Worm (Caenorhabditis elegans): ENCODE measurements around the gene atg-7.
A peak's percentile ranks its signal among the peaks of the same experiment; 100 is the strongest.

Gene atg-7

ce11 chrIV:11082153-11082552 is 1.3 kb upstream of the atg-7 start, which contains the start of gene let-70:
Gene let-70 (minus strand): TSS chrIV:11082253.
- TF ChIP-seq nhr-77 (tag; optimal IDR thresholded peaks at IDR 0.05) (no peak), fkh-10 (GFP tag; optimal IDR thresholded peaks at IDR 0.05) (no peak), elt-3 (tag; optimal IDR thresholded peaks at IDR 0.05) (no peak), ztf-11 (tag; optimal IDR thresholded peaks at IDR 0.05) (no peak), egl-27 (tag; optimal IDR thresholded peaks at IDR 0.05) (no peak), mdl-1 (tag; optimal IDR thresholded peaks at IDR 0.05) (no peak), nhr-237 (tag; optimal IDR thresholded peaks at IDR 0.05) (no peak), eor-1 (tag; optimal IDR thresholded peaks at IDR 0.05) (no peak), ceh-16 (tag; optimal IDR thresholded peaks at IDR 0.05) (no peak), ztf-4 (tag; optimal IDR thresholded peaks at IDR 0.05) (no peak), skn-1 (tag; optimal IDR thresholded peaks at IDR 0.05) (no peak), elt-1 (tag; optimal IDR thresholded peaks at IDR 0.05) (no peak), hmg-11 (tag; optimal IDR thresholded peaks at IDR 0.05) (no peak), elt-2 (tag; optimal IDR thresholded peaks at IDR 0.05) (no peak), lin-15B (tag; optimal IDR thresholded peaks at IDR 0.05) (no peak), nhr-76 (tag; optimal IDR thresholded peaks at IDR 0.05) (no peak), ZK546.5 (tag; optimal IDR thresholded peaks at IDR 0.05) (no peak), fkh-2 (tag; optimal IDR thresholded peaks at IDR 0.05) (no peak)

ce11 chrIV:11078482-11078881 is 2.4 kb downstream of the atg-7 start, which contains the start of gene Y5F2A.4:
Gene Y5F2A.4 (minus strand): TSS chrIV:11078582.
- TF ChIP-seq nhr-28 (tag; optimal IDR thresholded peaks at IDR 0.05) (no peak), ceh-82 (tag; optimal IDR thresholded peaks at IDR 0.05) (no peak), ztf-11 (tag; optimal IDR thresholded peaks at IDR 0.05) (no peak), snpc-4 (tag; optimal IDR thresholded peaks at IDR 0.05) (no peak), lin-39 (tag; optimal IDR thresholded peaks at IDR 0.05) (no peak), ztf-4 (tag; optimal IDR thresholded peaks at IDR 0.05) (no peak), aly-2 (tag; optimal IDR thresholded peaks at IDR 0.05) (no peak), nhr-11 (tag; optimal IDR thresholded peaks at IDR 0.05) (no peak), hmg-11 (tag; optimal IDR thresholded peaks at IDR 0.05) (no peak), ceh-9 (tag; optimal IDR thresholded peaks at IDR 0.05) (no peak), nhr-237 (tag; optimal IDR thresholded peaks at IDR 0.05) (no peak), lin-15B (tag; optimal IDR thresholded peaks at IDR 0.05) (no peak), tbx-2 (tag; optimal IDR thresholded peaks at IDR 0.05) (no peak), ceh-16 (tag; optimal IDR thresholded peaks at IDR 0.05) (no peak)

ce11 chrIV:11070895-11071294 is 10.0 kb downstream of the atg-7 start:
- TF ChIP-seq nhr-43 (tag; optimal IDR thresholded peaks at IDR 0.05; ENCODE audit: poor library complexity, severe bottlenecking) (peak; percentile 49), nhr-237 (tag; optimal IDR thresholded peaks at IDR 0.05) (peak; percentile 91)

ce11 chrIV:11068314-11068713 is 12.5 kb downstream of the atg-7 start:
- TF ChIP-seq nhr-11 (tag; optimal IDR thresholded peaks at IDR 0.05) (peak; percentile 68), egl-5 (tag; optimal IDR thresholded peaks at IDR 0.05) (peak; percentile 40), unc-62 (GFP tag; optimal IDR thresholded peaks at IDR 0.05) (peak; percentile 83), nhr-25 (tag; optimal IDR thresholded peaks at IDR 0.05) (no peak), nfya-1 (tag; optimal IDR thresholded peaks at IDR 0.05; ENCODE audit: insufficient read depth) (peak; percentile 47), nhr-67 (tag; optimal IDR thresholded peaks at IDR 0.05) (no peak)

DNA sequence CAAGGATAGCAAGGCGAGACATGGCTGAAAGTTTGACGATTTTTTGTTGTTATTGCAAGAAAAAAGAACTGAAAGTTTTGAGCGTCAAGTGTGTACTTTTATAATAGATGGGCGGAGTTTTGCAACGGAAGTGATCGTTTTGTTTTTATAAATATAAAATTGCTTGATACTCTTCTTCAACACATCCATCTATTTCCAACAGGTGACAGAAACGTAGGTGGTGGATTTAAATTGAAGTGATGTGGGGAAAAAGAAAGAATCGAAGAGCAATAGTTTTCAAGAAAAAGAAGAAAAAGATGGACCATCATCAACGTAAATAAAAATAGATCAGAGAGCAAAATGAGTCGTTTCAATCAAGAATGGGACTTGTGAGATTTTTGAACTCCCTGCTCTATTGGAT is 13.9 kb downstream of the atg-7 start, which contains the start of gene ttr-17:
Gene ttr-17, minus strand, starts transcription at position 24 of the 400 bp plus-strand sequence.
- TF ChIP-seq nfya-1 (tag; optimal IDR thresholded peaks at IDR 0.05; ENCODE audit: insufficient read depth) (peak; percentile 4), nhr-25 (tag; optimal IDR thresholded peaks at IDR 0.05) (no peak), nhr-76 (tag; optimal IDR thresholded peaks at IDR 0.05) (no peak), ceh-82 (tag; optimal IDR thresholded peaks at IDR 0.05) (no peak)

DNA sequence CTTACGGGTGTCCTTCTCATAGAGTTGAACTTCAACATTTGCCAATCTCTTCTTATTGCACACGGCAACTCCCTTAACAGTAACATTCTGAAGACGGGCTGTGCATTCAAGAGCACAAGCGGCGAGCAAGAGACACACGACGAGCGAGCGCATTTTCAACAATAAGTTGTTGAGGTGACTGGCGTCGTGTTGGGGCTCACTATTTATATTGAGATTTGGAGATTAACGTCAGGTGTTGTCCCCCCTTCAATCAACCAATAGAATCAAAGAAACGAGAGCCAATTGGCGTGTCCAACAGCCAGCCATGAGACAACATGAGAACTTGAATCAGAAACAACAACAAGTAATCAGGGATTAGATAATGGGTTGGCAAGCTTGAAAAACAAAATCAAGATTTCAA is 16.9 kb downstream of the atg-7 start, which contains the start of gene ttr-16:
Gene ttr-16, minus strand, starts transcription at position 176 of the 400 bp plus-strand sequence.
- peak; percentile 84 for TF ChIP-seq nfya-1 (tag; optimal IDR thresholded peaks at IDR 0.05; ENCODE audit: insufficient read depth)
- TF ChIP-seq hmg-11 (tag; optimal IDR thresholded peaks at IDR 0.05): no peak
- TF ChIP-seq pha-4 (tag; optimal IDR thresholded peaks at IDR 0.05): no peak
- peak; percentile 63 for TF ChIP-seq egl-5 (tag; optimal IDR thresholded peaks at IDR 0.05)
- peak; percentile 55 for TF ChIP-seq ama-1 (optimal IDR thresholded peaks at IDR 0.05)

Data from whole organism, L3 larva.